Fruit fly (Drosophila melanogaster): ENCODE measurements around the gene CG13282.

CG13282 gene

dm6 chr2L:16815989-16816749 is 18.1 kb downstream of the CG13282 start, which contains the start of gene mdy (continued):
- TF ChIP-seq CG3281 (GFP tag; optimal IDR thresholded peaks at IDR 0.05) (peak; percentile 33), dan (GFP tag; IDR thresholded peaks at IDR 0.05) (no peak), CG10431 (GFP tag; optimal IDR thresholded peaks at IDR 0.05) (no peak), Nf-YB (GFP tag; optimal IDR thresholded peaks at IDR 0.05) (peak; percentile 23), Asciz (GFP tag; optimal IDR thresholded peaks at IDR 0.05) (no peak), lmd (GFP tag; IDR thresholded peaks at IDR 0.05) (peak; percentile 40; the same call in 1 of the 2 replicates), Ssrp (tag; optimal IDR thresholded peaks at IDR 0.05) (peak; percentile 32), emc (GFP tag; optimal IDR thresholded peaks at IDR 0.05) (no peak), Hmr (GFP tag; optimal IDR thresholded peaks at IDR 0.05) (peak; percentile 58), CG8924 (tag; optimal IDR thresholded peaks at IDR 0.05) (peak; percentile 74), pho (GFP tag; optimal IDR thresholded peaks at IDR 0.05) (peak; percentile 47), CG10979 (tag; optimal IDR thresholded peaks at IDR 0.05) (peak; percentile 38), Dbx (GFP tag; IDR thresholded peaks at IDR 0.05) (peak; percentile 49; the same call in 1 of the 3 replicates), yki (optimal IDR thresholded peaks at IDR 0.05) (no peak), CG10147 (GFP tag; optimal IDR thresholded peaks at IDR 0.05) (no peak), ATbp (GFP tag; optimal IDR thresholded peaks at IDR 0.05) (peak; percentile 44), CG13287 (GFP tag; IDR thresholded peaks at IDR 0.05; ENCODE audit: partially characterized antibody) (peak; percentile 61), Lpt (GFP tag; optimal IDR thresholded peaks at IDR 0.05) (no peak), CG42726 (GFP tag; IDR thresholded peaks at IDR 0.05; ENCODE audit: partially characterized antibody) (0 out of 2 replicates have a peak, but pooled peaks have one; percentile 29), CG11247 (GFP tag; IDR thresholded peaks at IDR 0.05) (peak; percentile 64), CG12104 (GFP tag; optimal IDR thresholded peaks at IDR 0.05) (peak; percentile 56), en (GFP tag; optimal IDR thresholded peaks at IDR 0.05) (no peak), CG14441 (GFP tag; IDR thresholded peaks at IDR 0.05) (peak; percentile 47), prd (optimal IDR thresholded peaks at IDR 0.05) (no peak), prd (GFP tag; IDR thresholded peaks at IDR 0.05) (peak; percentile 69), CG18599 (GFP tag; optimal IDR thresholded peaks at IDR 0.05) (peak; percentile 53), CG17802 (tag; optimal IDR thresholded peaks at IDR 0.05) (no peak), CG3726 (GFP tag; IDR thresholded peaks at IDR 0.05) (0 out of 3 replicates have a peak, but pooled peaks have one; percentile 9), ac (GFP tag; optimal IDR thresholded peaks at IDR 0.05) (no peak), wdn (GFP tag; IDR thresholded peaks at IDR 0.05) (peak; percentile 51; the same call in 1 of the 2 replicates), Camta (GFP tag; optimal IDR thresholded peaks at IDR 0.05) (peak; percentile 4), pfk (GFP tag; optimal IDR thresholded peaks at IDR 0.05) (no peak), crol (GFP tag; IDR thresholded peaks at IDR 0.05) (no peak), CG10959 (GFP tag; IDR thresholded peaks at IDR 0.05) (peak; percentile 26; the same call in 1 of the 2 replicates), CTCF (GFP tag; optimal IDR thresholded peaks at IDR 0.05) (peak; percentile 99), bowl (GFP tag; IDR thresholded peaks at IDR 0.05) (no peak), az2 (GFP tag; optimal IDR thresholded peaks at IDR 0.05) (peak; percentile 61), CG1832 (GFP tag; optimal IDR thresholded peaks at IDR 0.05) (no peak), CG13624 (GFP tag; optimal IDR thresholded peaks at IDR 0.05) (no peak), lbe (GFP tag; optimal IDR thresholded peaks at IDR 0.05) (peak; percentile 61), CG17328 (GFP tag; IDR thresholded peaks at IDR 0.05) (peak; percentile 35), ase (GFP tag; IDR thresholded peaks at IDR 0.05) (peak; percentile 44; the same call in 1 of the 3 replicates), dati (GFP tag; IDR thresholded peaks at IDR 0.05) (peak; percentile 45; the same call in 1 of the 2 replicates), kay (GFP tag; optimal IDR thresholded peaks at IDR 0.05) (peak; percentile 58), CG7839 (tag; optimal IDR thresholded peaks at IDR 0.05) (peak; percentile 44), CG7963 (GFP tag; IDR thresholded peaks at IDR 0.05; ENCODE audit: partially characterized antibody) (0 out of 3 replicates have a peak, but pooled peaks have one; percentile 29), ewg (GFP tag; optimal IDR thresholded peaks at IDR 0.05) (no peak), stwl (tag; optimal IDR thresholded peaks at IDR 0.05) (peak; percentile 24), rib (GFP tag; IDR thresholded peaks at IDR 0.05) (no peak), nmo (GFP tag; optimal IDR thresholded peaks at IDR 0.05) (peak; percentile 57)
